Fruit fly (Drosophila melanogaster): ENCODE results near the gene CG13473.

The CG13473 gene

DNA sequence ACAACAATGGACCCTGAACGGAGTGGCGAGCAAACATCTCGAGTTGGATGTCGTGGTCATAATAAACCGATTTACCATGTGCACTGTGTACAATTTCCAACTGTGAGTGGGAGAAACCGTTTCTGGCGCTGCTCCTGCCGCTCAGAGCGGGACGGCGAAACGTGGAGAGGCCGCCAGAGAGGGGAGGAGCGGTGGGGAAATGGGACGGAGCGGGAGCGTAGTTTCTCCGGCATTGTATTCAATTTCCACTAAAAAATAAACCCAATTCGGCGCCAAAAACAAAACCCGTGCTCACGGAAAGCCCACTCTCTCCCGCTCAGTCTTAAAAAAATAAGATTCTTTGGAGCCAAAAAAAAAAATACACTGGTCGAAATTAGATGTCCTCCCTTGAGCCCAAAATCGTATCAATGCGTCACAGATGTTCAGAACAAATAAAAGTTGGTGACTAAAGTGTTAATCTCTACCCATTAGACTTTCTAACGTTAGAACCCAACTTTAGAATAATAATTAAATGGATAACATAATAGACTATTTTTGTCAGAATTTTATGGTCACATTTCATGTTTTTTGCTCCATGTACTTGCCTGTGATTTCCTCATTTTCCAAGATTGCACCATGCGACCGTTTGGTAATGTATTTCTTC is 31.5 kb downstream of the CG13473 start:
- TF ChIP-seq mam (GFP tag; optimal IDR thresholded peaks at IDR 0.05) (peak; percentile 81), Opbp (GFP tag; IDR thresholded peaks at IDR 0.05; ENCODE audit: partially characterized antibody) (peak; percentile 44; the same call in 1 of the 3 replicates), CG1832 (GFP tag; optimal IDR thresholded peaks at IDR 0.05) (no peak), shn (GFP tag; optimal IDR thresholded peaks at IDR 0.05) (peak; percentile 31), Atf-2 (GFP tag; optimal IDR thresholded peaks at IDR 0.05) (peak; percentile 34), org-1 (GFP tag; optimal IDR thresholded peaks at IDR 0.05) (no peak), CG2678 (tag; optimal IDR thresholded peaks at IDR 0.05) (peak; percentile 78), CG3281 (GFP tag; optimal IDR thresholded peaks at IDR 0.05) (peak; percentile 54), disco-r (GFP tag; optimal IDR thresholded peaks at IDR 0.05) (peak; percentile 23), Jarid2 (GFP tag; optimal IDR thresholded peaks at IDR 0.05) (no peak), Dp (GFP tag; optimal IDR thresholded peaks at IDR 0.05) (peak; percentile 6), Hr3 (GFP tag; optimal IDR thresholded peaks at IDR 0.05) (peak; percentile 63), Dbx (GFP tag; IDR thresholded peaks at IDR 0.05) (peak; percentile 60; the same call in 2 of the 3 replicates), CG12744 (GFP tag; optimal IDR thresholded peaks at IDR 0.05) (peak; percentile 14), H15 (GFP tag; IDR thresholded peaks at IDR 0.05) (peak; percentile 14; the same call in 1 of the 3 replicates), HmgZ (tag; optimal IDR thresholded peaks at IDR 0.05) (peak; percentile 42), ERR (GFP tag; optimal IDR thresholded peaks at IDR 0.05) (no peak), CG12155 (GFP tag; optimal IDR thresholded peaks at IDR 0.05) (peak; percentile 69), CG15514 (GFP tag; optimal IDR thresholded peaks at IDR 0.05) (peak; percentile 36), Six4 (GFP tag; optimal IDR thresholded peaks at IDR 0.05) (peak; percentile 62), ap (GFP tag; IDR thresholded peaks at IDR 0.05) (peak; percentile 61; the same call in 1 of the 2 replicates), CG15696 (tag; optimal IDR thresholded peaks at IDR 0.05) (peak; percentile 22), sens-2 (GFP tag; IDR thresholded peaks at IDR 0.05) (no peak), ems (GFP tag; optimal IDR thresholded peaks at IDR 0.05) (peak; percentile 63), CG8924 (tag; optimal IDR thresholded peaks at IDR 0.05) (peak; percentile 63), ro (GFP tag; IDR thresholded peaks at IDR 0.05) (no peak), wor (GFP tag; IDR thresholded peaks at IDR 0.05) (peak; percentile 43; the same call in 1 of the 2 replicates), bsh (GFP tag; optimal IDR thresholded peaks at IDR 0.05) (peak in 1 of 2 experiments; percentile 83), CoRest (tag; optimal IDR thresholded peaks at IDR 0.05) (peak; percentile 64), B-H2 (GFP tag; optimal IDR thresholded peaks at IDR 0.05) (no peak), CG4820 (GFP tag; optimal IDR thresholded peaks at IDR 0.05) (peak; percentile 49), Hr78 (GFP tag; optimal IDR thresholded peaks at IDR 0.05) (no peak), CG14710 (tag; optimal IDR thresholded peaks at IDR 0.05) (peak; percentile 47), schlank (tag; optimal IDR thresholded peaks at IDR 0.05) (peak; percentile 33), CG1024 (GFP tag; IDR thresholded peaks at IDR 0.05) (0 out of 2 replicates have a peak, but pooled peaks have one; percentile 12), CG5953 (GFP tag; IDR thresholded peaks at IDR 0.05) (peak; percentile 38; the same call in 1 of the 2 replicates), CG10366 (GFP tag; IDR thresholded peaks at IDR 0.05) (peak; percentile 69), toy (GFP tag; IDR thresholded peaks at IDR 0.05) (no peak), CG17328 (GFP tag; IDR thresholded peaks at IDR 0.05) (peak; percentile 69; the same call in 1 of the 2 replicates), z (GFP tag; IDR thresholded peaks at IDR 0.05) (peak; percentile 90), CTCF (GFP tag; optimal IDR thresholded peaks at IDR 0.05) (no peak), chn (GFP tag; optimal IDR thresholded peaks at IDR 0.05) (peak; percentile 64), lbe (GFP tag; optimal IDR thresholded peaks at IDR 0.05) (no peak), NC2β (GFP tag; optimal IDR thresholded peaks at IDR 0.05) (peak; percentile 53), emc (GFP tag; optimal IDR thresholded peaks at IDR 0.05) (peak; percentile 66), CG1602 (GFP tag; optimal IDR thresholded peaks at IDR 0.05) (peak; percentile 66), h (optimal IDR thresholded peaks at IDR 0.05) (no peak), Sin3A (optimal IDR thresholded peaks at IDR 0.05) (no peak), CG11695 (GFP tag; IDR thresholded peaks at IDR 0.05) (peak; percentile 60; the same call in 2 of the 3 replicates), CG14050 (GFP tag; IDR thresholded peaks at IDR 0.05) (peak; percentile 17; the same call in 1 of the 3 replicates), gsb-n (tag; optimal IDR thresholded peaks at IDR 0.05) (peak; percentile 70)
